Fruit fly (Drosophila melanogaster) whole organism, pupa: Measurements from ENCODE around the gene Indy-2.
A peak's percentile ranks its signal among the peaks of the same experiment; 100 is the strongest.

Experiments used
- CG10348 ChIP-seq: fragments of 200-800 bp; sonication (Bioruptor generic); IDR thresholded peaks from 2 replicates; pipeline ENCODE4 v1.3.6; 2022; ENCODE audit warnings: missing biosample characterization, missing genetic modification characterization
- CG12605 ChIP-seq: fragments of 200-800 bp; sonication (Bioruptor generic); IDR thresholded peaks from 2 replicates; pipeline ENCODE4 v1.3.6; 2022; ENCODE audit warnings: missing biosample characterization, missing genetic modification characterization
- CG13204 ChIP-seq: fragments of 200-800 bp; sonication (Bioruptor generic); optimal IDR thresholded peaks from 2 replicates; lab custom pipeline; 2018; ENCODE audit warnings: missing biosample characterization, mild to moderate bottlenecking, missing genetic modification characterization, moderate library complexity
- CG14655 ChIP-seq: fragments of 200-800 bp; sonication (Bioruptor generic); optimal IDR thresholded peaks from 3 replicates; lab custom pipeline; 2017; ENCODE audit warnings: mild to moderate bottlenecking, missing biosample characterization, missing genetic modification reagents, missing genetic modification characterization
- CG15710 ChIP-seq: fragments of 200-800 bp; sonication (Bioruptor generic); optimal IDR thresholded peaks from 2 replicates; lab custom pipeline; 2018; ENCODE audit warnings: missing biosample characterization, mild to moderate bottlenecking, missing genetic modification characterization, moderate library complexity
- CG17806 ChIP-seq: fragments of 200-800 bp; sonication (Bioruptor generic); optimal IDR thresholded peaks from 2 replicates; lab custom pipeline; 2018; ENCODE audit warnings: missing biosample characterization, mild to moderate bottlenecking, missing genetic modification characterization, moderate library complexity
- CG32121 ChIP-seq: fragments of 200-800 bp; sonication (Bioruptor generic); IDR thresholded peaks from 2 replicates; pipeline ENCODE4 v1.3.6; 2022; ENCODE audit warnings: missing biosample characterization, missing genetic modification characterization
- CG34367 ChIP-seq: fragments of 200-800 bp; sonication (Bioruptor generic); optimal IDR thresholded peaks from 2 replicates; lab custom pipeline; 2018; ENCODE audit warnings: missing biosample characterization, mild to moderate bottlenecking, missing genetic modification characterization
- CG4496 ChIP-seq: fragments of 200-800 bp; sonication (Bioruptor generic); IDR thresholded peaks from 3 replicates; pipeline ENCODE4 v1.3.6; 2022; ENCODE audit warnings: missing biosample characterization, missing genetic modification characterization
- CG8159 ChIP-seq: fragments of 200-800 bp; sonication (Bioruptor generic); optimal IDR thresholded peaks from 3 replicates; lab custom pipeline; 2018; ENCODE audit warnings: missing biosample characterization, mild to moderate bottlenecking, missing genetic modification characterization, moderate library complexity
- CG8301 ChIP-seq: fragments of 200-800 bp; sonication (Bioruptor generic); optimal IDR thresholded peaks from 2 replicates; lab custom pipeline; 2018; ENCODE audit warnings: missing biosample characterization, mild to moderate bottlenecking, missing genetic modification characterization
- CG9948 ChIP-seq: fragments of 200-800 bp; sonication (Bioruptor generic); optimal IDR thresholded peaks from 2 replicates; lab custom pipeline; 2018; ENCODE audit warnings: missing biosample characterization, mild to moderate bottlenecking, missing genetic modification characterization, moderate library complexity
- D1 ChIP-seq: fragments of 200-800 bp; sonication (Bioruptor generic); optimal IDR thresholded peaks from 2 replicates; lab custom pipeline; 2018; ENCODE audit warnings: missing biosample characterization, mild to moderate bottlenecking, missing genetic modification characterization, moderate library complexity
- EcR ChIP-seq: fragments of 200-800 bp; sonication (Bioruptor generic); optimal IDR thresholded peaks from 3 replicates; lab custom pipeline; 2019; ENCODE audit warnings: missing biosample characterization, missing genetic modification characterization, mild to moderate bottlenecking, moderate library complexity, missing genetic modification reagents
- Ets98B ChIP-seq: fragments of 200-800 bp; sonication (Bioruptor generic); IDR thresholded peaks from 2 replicates; pipeline ENCODE4 v1.3.6; 2022; ENCODE audit warnings: missing biosample characterization, missing genetic modification characterization
- Pif1A ChIP-seq: fragments of 200-800 bp; sonication (Bioruptor generic); optimal IDR thresholded peaks from 3 replicates; lab custom pipeline; 2016; ENCODE audit warnings: missing biosample characterization, missing genetic modification characterization
- Pif1B ChIP-seq: fragments of 200-800 bp; sonication (Bioruptor generic); optimal IDR thresholded peaks from 3 replicates; lab custom pipeline; 2016; ENCODE audit warnings: missing biosample characterization, missing genetic modification characterization
- Snoo ChIP-seq: fragments of 200-800 bp; sonication (Bioruptor generic); optimal IDR thresholded peaks from 3 replicates; lab custom pipeline; 2017; ENCODE audit warnings: missing biosample characterization, mild to moderate bottlenecking, missing genetic modification characterization, inconsistent platforms
- fd96Ca ChIP-seq: fragments of 200-800 bp; sonication (Bioruptor generic); IDR thresholded peaks from 3 replicates; pipeline ENCODE4 v1.3.6; 2022; ENCODE audit warnings: missing biosample characterization, missing genetic modification characterization
- gl ChIP-seq: fragments of 200-800 bp; sonication (Bioruptor generic); optimal IDR thresholded peaks from 2 replicates; lab custom pipeline; 2018; ENCODE audit warnings: missing biosample characterization, mild to moderate bottlenecking, missing genetic modification characterization
- rn ChIP-seq: fragments of 200-800 bp; sonication (Bioruptor generic); IDR thresholded peaks from 2 replicates; pipeline ENCODE4 v1.3.6; 2022; ENCODE audit warnings: missing biosample characterization, missing genetic modification characterization

Indy-2 gene

DNA sequence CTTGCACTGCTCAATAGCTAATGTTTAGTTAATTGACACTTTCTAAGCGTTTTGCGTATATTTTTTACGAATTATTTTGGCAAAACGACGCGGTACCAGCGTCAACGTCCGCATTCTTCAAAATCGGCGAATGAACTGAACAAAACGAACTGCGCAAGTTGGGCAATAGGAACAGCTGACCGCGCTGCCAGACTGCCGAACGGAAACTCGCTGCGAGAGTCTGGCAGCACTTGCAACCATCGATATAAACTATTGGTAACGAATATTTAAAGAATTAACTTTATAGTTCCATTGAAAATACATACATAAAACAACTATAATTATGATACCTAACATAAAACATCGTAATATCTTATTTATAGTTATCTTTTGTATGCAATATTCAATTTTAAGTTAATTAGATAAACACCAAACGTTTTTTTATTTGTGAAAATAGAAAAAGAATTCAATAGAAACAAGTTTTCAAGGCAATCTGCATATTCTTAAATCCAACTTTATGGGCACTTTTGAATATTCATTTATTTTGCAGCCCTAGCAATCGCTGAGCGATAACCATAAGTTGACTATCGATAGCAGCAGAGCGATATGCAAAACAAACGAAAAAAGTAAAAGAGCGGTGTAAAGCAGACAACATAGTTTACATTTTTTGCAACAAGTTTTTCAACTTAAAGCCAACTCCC lies 34.0 kb upstream of the Indy-2 start, which contains the start of the genes Hs6st and MED25:
Gene Hs6st, minus strand, starts transcription at position 141 of the 680 bp plus-strand sequence.
Gene MED25, plus strand, starts transcription at position 576 of the 680 bp plus-strand sequence.
- TF ChIP-seq CG32121 (GFP tag; lab: Robert Waterston, UW) = no peak; the same call in 1 of the 2 replicates
- TF ChIP-seq CG15710 (tag; lab: Kevin White, UChicago) = peak; percentile 13
- TF ChIP-seq CG9948 (tag; lab: Kevin White, UChicago) = peak; percentile 40
- no peak for TF ChIP-seq Snoo (tag; lab: Kevin White, UChicago)
- peak; percentile 50; the same call in 2 of the 3 replicates for TF ChIP-seq CG4496 (GFP tag; lab: Robert Waterston, UW)
- TF ChIP-seq CG12605 (GFP tag; lab: Robert Waterston, UW) = peak; percentile 5; the same call in 1 of the 2 replicates
- TF ChIP-seq Ets98B = peak; percentile 5; the same call in 1 of the 2 replicates
- peak; percentile 66 for TF ChIP-seq CG8159 (tag; lab: Kevin White, UChicago)
- TF ChIP-seq CG10348 = no peak

DNA sequence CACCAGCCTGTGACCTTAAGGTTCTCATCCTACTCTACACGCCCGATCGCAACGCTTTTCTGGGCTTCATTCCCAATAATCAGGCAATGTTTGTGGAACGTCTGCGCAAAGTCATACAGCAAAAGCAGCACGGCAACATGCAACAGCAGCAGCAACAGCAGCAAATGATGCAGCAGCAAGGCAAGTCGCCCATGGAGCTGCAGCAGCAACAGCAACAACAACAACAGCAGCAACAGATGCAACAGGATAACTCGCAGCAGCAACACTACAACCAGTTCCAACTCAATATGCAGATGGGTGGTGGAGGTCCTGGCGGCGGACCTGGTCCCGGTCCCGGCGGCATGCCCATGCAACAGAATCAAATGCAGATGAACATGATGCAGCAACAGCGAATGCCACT lies 31.6 kb upstream of the Indy-2 start:
- TF ChIP-seq CG10348 (no peak), CG9948 (tag; lab: Kevin White, UChicago) (no peak), gl (no peak), D1 (tag; lab: Kevin White, UChicago) (no peak)

DNA sequence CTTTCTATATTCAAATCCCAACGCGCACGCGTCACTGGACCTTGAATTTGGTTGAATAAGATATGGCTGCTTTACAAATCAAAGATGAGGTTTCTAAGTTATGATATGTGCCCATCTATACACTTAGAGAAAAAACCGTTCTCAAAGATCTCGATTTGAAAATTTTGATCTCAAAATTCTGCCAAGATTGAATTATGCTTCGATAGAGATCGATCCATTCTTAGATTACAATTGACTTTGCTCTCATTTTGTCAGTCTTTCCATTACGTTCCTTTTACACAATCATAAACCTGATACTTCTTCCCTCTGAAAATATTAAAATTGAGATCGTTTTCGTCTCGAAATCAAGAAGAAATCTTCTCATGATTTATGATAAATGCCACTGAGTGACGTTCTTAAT lies 29.9 kb upstream of the Indy-2 start:
- TF ChIP-seq CG34367 (tag; lab: Kevin White, UChicago) = no peak
- TF ChIP-seq EcR (GFP tag; lab: Kevin White, UChicago) = no peak
- no peak for TF ChIP-seq CG12605 (GFP tag; lab: Robert Waterston, UW)
- no peak for TF ChIP-seq CG17806 (tag; lab: Kevin White, UChicago)
- no peak for TF ChIP-seq rn (GFP tag; lab: Robert Waterston, UW)
- TF ChIP-seq CG10348 = no peak
- TF ChIP-seq CG8301 (tag; lab: Kevin White, UChicago) = no peak
- TF ChIP-seq CG9948 (tag; lab: Kevin White, UChicago) = no peak
- TF ChIP-seq fd96Ca (GFP tag; lab: Robert Waterston, UW) = no peak

DNA sequence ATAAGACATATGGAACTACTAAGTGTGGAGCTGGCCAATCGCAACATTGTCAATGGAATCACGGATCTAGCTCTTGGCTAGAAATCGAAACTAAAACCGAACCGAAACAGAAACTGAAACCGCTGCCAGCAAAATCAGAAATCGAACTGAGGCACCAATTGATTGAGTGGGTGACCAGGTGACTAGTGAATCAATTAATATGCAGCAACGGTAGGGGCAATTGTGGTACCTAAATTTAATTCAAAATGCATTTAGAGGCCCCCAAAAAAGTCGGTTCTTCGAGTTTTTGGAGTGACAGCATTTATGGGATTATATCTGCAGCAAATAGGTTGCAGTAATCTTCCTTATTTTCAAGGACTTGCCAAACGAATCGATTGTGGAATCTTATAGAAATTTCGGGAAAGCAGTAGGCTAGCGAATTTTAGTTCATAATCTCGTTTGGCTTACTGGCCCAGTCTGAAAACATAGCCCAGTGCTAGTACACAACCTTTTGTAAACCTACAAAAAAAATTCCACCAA lies 29.1 kb upstream of the Indy-2 start, which contains the start of the genes CG17190 and CG4836:
Gene CG17190, minus strand, starts transcription at position 101 of the 519 bp plus-strand sequence.
Gene CG4836, plus strand, starts transcription at position 469 of the 519 bp plus-strand sequence.
- TF ChIP-seq Ets98B = no peak
- TF ChIP-seq gl = no peak
- TF ChIP-seq CG34367 (tag; lab: Kevin White, UChicago) = no peak

DNA sequence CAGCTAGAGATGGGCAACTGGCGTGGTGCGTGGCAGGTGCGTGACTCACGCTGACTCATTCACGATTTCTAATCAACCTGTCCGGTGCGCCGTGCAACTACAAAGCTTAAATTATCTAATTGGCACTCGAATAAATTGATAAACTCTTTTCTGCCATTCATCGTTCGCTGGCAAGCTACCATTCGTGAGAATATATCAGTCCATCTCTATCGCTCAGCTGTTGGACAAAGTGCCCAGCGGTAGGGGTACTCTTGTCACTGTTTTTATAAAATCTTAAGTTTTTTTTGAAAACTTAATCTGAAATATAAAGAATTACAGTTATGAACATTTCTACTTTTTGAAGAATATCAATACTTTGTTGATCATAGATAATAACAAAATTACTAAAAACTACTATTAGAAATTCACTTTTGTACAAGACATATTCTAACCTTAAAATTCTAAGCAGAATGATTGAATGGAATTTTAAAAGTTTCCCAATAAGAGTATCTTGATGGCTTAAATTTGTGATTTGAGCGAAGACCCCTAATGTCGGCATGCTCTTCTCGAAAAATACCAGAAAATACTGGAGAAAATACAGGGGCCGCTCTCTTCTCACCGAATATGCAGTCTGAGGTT lies 21.3 kb upstream of the Indy-2 start, which contains the start of the genes PIG-L and psidin:
Gene PIG-L, minus strand, starts transcription at position 187 of the 618 bp plus-strand sequence.
Gene psidin, plus strand, starts transcription at position 553 of the 618 bp plus-strand sequence.
- TF ChIP-seq Pif1A (no peak), CG34367 (tag; lab: Kevin White, UChicago) (peak; percentile 83), CG15710 (tag; lab: Kevin White, UChicago) (peak; percentile 88), CG17806 (tag; lab: Kevin White, UChicago) (peak; percentile 46), CG13204 (no peak), CG8159 (tag; lab: Kevin White, UChicago) (peak; percentile 72), Pif1B (GFP tag; lab: Kevin White, UChicago) (no peak), CG9948 (tag; lab: Kevin White, UChicago) (peak; percentile 81), CG8301 (tag; lab: Kevin White, UChicago) (peak; percentile 51), CG12605 (GFP tag; lab: Robert Waterston, UW) (peak; percentile 52), fd96Ca (GFP tag; lab: Robert Waterston, UW) (peak; percentile 62; the same call in 2 of the 3 replicates), rn (GFP tag; lab: Robert Waterston, UW) (peak; percentile 23), Ets98B (peak; percentile 30; the same call in 1 of the 2 replicates), CG14655 (no peak), CG10348 (no peak), D1 (tag; lab: Kevin White, UChicago) (no peak), EcR (GFP tag; lab: Kevin White, UChicago) (no peak), gl (no peak), CG32121 (GFP tag; lab: Robert Waterston, UW) (peak; percentile 66), Snoo (tag; lab: Kevin White, UChicago) (peak; percentile 85), CG4496 (GFP tag; lab: Robert Waterston, UW) (peak; percentile 39; the same call in 2 of the 3 replicates)

DNA sequence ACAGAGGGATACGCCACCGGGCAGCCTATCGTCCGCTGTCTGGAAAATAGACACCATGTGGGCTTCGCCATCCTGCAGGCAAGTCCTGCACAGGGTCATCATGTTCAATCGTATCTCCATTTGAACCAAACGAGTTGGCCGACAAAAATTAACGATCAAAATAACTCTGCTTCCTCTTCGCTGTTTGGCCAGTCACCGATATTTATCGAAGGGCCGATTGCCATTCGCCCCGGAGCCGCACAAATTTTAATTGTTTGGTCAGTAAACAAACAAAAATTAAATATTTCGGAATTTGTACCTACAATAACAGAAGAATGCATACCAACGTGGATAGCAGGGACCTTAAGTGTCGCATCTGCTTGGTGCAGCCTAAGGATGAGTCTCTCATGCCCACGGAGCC lies 14.7 kb upstream of the Indy-2 start, which contains the start of the genes CG4424 and CG4854:
Gene CG4424, minus strand, starts transcription at position 200 of the 400 bp plus-strand sequence.
Gene CG4854, plus strand, starts transcription at position 218 of the 400 bp plus-strand sequence.
- TF ChIP-seq CG12605 (GFP tag; lab: Robert Waterston, UW) (no peak), CG15710 (tag; lab: Kevin White, UChicago) (no peak), rn (GFP tag; lab: Robert Waterston, UW) (no peak), CG8159 (tag; lab: Kevin White, UChicago) (no peak), Snoo (tag; lab: Kevin White, UChicago) (no peak)
